Fruit fly (Drosophila melanogaster) whole organism, embryonic: ENCODE data around the gene hob.

Experiments
- Adf1 ChIP-seq: fragments of 200-800 bp; sonication (Bioruptor generic); IDR thresholded peaks from 2 replicates; pipeline ENCODE4 v1.3.6; 2022; ENCODE audit warnings: missing biosample characterization, missing genetic modification characterization
- BtbVII ChIP-seq: fragments of 200-800 bp; sonication (Bioruptor generic); optimal IDR thresholded peaks from 3 replicates; lab custom pipeline; 2017; ENCODE audit warnings: missing biosample characterization, mild to moderate bottlenecking, missing genetic modification characterization
- CG1024 ChIP-seq: fragments of 200-800 bp; sonication (Bioruptor generic); IDR thresholded peaks from 2 replicates; pipeline ENCODE4 v1.3.6; 2022; ENCODE audit warnings: missing biosample characterization, missing genetic modification characterization
- CG12104 ChIP-seq: fragments of 200-800 bp; sonication (Bioruptor generic); optimal IDR thresholded peaks from 3 replicates; lab custom pipeline; 2016; ENCODE audit warnings: missing biosample characterization, missing genetic modification characterization
- CG12744 ChIP-seq: fragments of 200-800 bp; sonication (Bioruptor generic); optimal IDR thresholded peaks from 2 replicates; lab custom pipeline; 2016; ENCODE audit warnings: missing biosample characterization, missing genetic modification characterization
- CG13296 ChIP-seq: fragments of 200-800 bp; sonication (Bioruptor generic); optimal IDR thresholded peaks from 3 replicates; lab custom pipeline; 2018; ENCODE audit warnings: missing biosample characterization, mild to moderate bottlenecking, missing genetic modification characterization
- CG14050 ChIP-seq: fragments of 200-800 bp; sonication (Bioruptor generic); IDR thresholded peaks from 3 replicates; pipeline ENCODE4 v1.3.6; 2022; ENCODE audit warnings: missing biosample characterization, missing genetic modification characterization
- CG14710 ChIP-seq: fragments of 200-800 bp; sonication (Bioruptor generic); optimal IDR thresholded peaks from 3 replicates; lab custom pipeline; 2019; ENCODE audit warnings: missing biosample characterization, mild to moderate bottlenecking, missing genetic modification characterization, moderate library complexity
- CG14860 ChIP-seq: fragments of 200-800 bp; sonication (Bioruptor generic); IDR thresholded peaks from 3 replicates; pipeline ENCODE4 v1.3.6; 2022; ENCODE audit warnings: missing biosample characterization, missing genetic modification characterization; ENCODE audit not compliant: partially characterized antibody
- CG14965 ChIP-seq: fragments of 200-800 bp; sonication (Bioruptor generic); optimal IDR thresholded peaks from 2 replicates; lab custom pipeline; 2016; ENCODE audit warnings: missing biosample characterization, missing genetic modification characterization, borderline replicate concordance
- CG15011 ChIP-seq: fragments of 200-800 bp; sonication (Bioruptor generic); optimal IDR thresholded peaks from 3 replicates; lab custom pipeline; 2018; ENCODE audit warnings: missing biosample characterization, mild to moderate bottlenecking, missing genetic modification characterization
- CG15073 ChIP-seq: fragments of 200-800 bp; sonication (Bioruptor generic); optimal IDR thresholded peaks from 2 replicates; lab custom pipeline; 2016; ENCODE audit warnings: missing biosample characterization, missing genetic modification characterization
- CG1603 ChIP-seq: fragments of 200-800 bp; sonication (Bioruptor generic); optimal IDR thresholded peaks from 2 replicates; lab custom pipeline; 2019; ENCODE audit warnings: missing biosample characterization, mild to moderate bottlenecking, missing genetic modification characterization, moderate library complexity
- CG17361 ChIP-seq: fragments of 200-800 bp; sonication (Bioruptor generic); IDR thresholded peaks from 3 replicates; pipeline ENCODE4 v1.3.6; 2022; ENCODE audit warnings: missing biosample characterization, missing genetic modification characterization
- CG1792 ChIP-seq: fragments of 200-800 bp; sonication (Bioruptor generic); optimal IDR thresholded peaks from 2 replicates; lab custom pipeline; 2016; ENCODE audit warnings: missing biosample characterization, missing genetic modification characterization
- CG18764 ChIP-seq: fragments of 200-800 bp; sonication (Bioruptor generic); optimal IDR thresholded peaks from 3 replicates; lab custom pipeline; 2016; ENCODE audit warnings: missing biosample characterization, missing genetic modification characterization
- CG2120 ChIP-seq: fragments of 200-800 bp; sonication (Bioruptor generic); optimal IDR thresholded peaks from 3 replicates; lab custom pipeline; 2016; ENCODE audit warnings: missing biosample characterization, missing genetic modification characterization
- CG30431 ChIP-seq: fragments of 200-800 bp; sonication (Bioruptor generic); optimal IDR thresholded peaks from 2 replicates; lab custom pipeline; 2017; ENCODE audit warnings: missing biosample characterization, missing genetic modification characterization
- CG3847 ChIP-seq: fragments of 200-800 bp; sonication (Bioruptor generic); IDR thresholded peaks from 2 replicates; pipeline ENCODE4 v1.3.6; 2022; ENCODE audit warnings: missing biosample characterization, missing genetic modification characterization
- CG5245 ChIP-seq: fragments of 200-800 bp; sonication (Bioruptor generic); optimal IDR thresholded peaks from 3 replicates; lab custom pipeline; 2016; ENCODE audit warnings: missing biosample characterization, missing genetic modification characterization
- CG5953 ChIP-seq: fragments of 200-800 bp; sonication (Bioruptor generic); IDR thresholded peaks from 2 replicates; pipeline ENCODE4 v1.3.6; 2022; ENCODE audit warnings: missing biosample characterization, missing genetic modification characterization
- CG6175 ChIP-seq: fragments of 200-800 bp; sonication (Bioruptor generic); IDR thresholded peaks from 3 replicates; pipeline ENCODE4 v1.3.6; 2022; ENCODE audit warnings: missing biosample characterization, missing genetic modification characterization
- CG6813 ChIP-seq: fragments of 200-800 bp; sonication (Bioruptor generic); optimal IDR thresholded peaks from 2 replicates; lab custom pipeline; 2017; ENCODE audit warnings: missing biosample characterization, missing genetic modification characterization, mild to moderate bottlenecking, moderate library complexity, missing genetic modification reagents
- CG6854 ChIP-seq: fragments of 200-800 bp; sonication (Bioruptor generic); optimal IDR thresholded peaks from 3 replicates; lab custom pipeline; 2017; ENCODE audit warnings: missing biosample characterization, mild to moderate bottlenecking, missing genetic modification characterization
- CG8388 ChIP-seq: fragments of 200-800 bp; sonication (Bioruptor generic); optimal IDR thresholded peaks from 2 replicates; lab custom pipeline; 2019; ENCODE audit warnings: missing biosample characterization, mild to moderate bottlenecking, missing genetic modification characterization, moderate library complexity
- CG8944 ChIP-seq: fragments of 200-800 bp; sonication (Bioruptor generic); optimal IDR thresholded peaks from 3 replicates; lab custom pipeline; 2016; ENCODE audit warnings: missing biosample characterization, missing genetic modification characterization
- Chrac-16 ChIP-seq: fragments of 200-800 bp; sonication (Bioruptor generic); optimal IDR thresholded peaks from 3 replicates; lab custom pipeline; 2016; ENCODE audit warnings: missing biosample characterization, missing genetic modification characterization
- D ChIP-seq, 2 experiments: fragments of 200-800 bp in 1 of 2; fragments of >200 bp in 1 of 2; sonication (Bioruptor generic) in 1 of 2; optimal IDR thresholded peaks; 2 replicates in 1 of 2; 3 replicates in 1 of 2; lab custom pipeline; 2017; ENCODE audit warnings: mild to moderate bottlenecking in 1 of 2, missing biosample characterization in 1 of 2, missing genetic modification characterization in 1 of 2, missing genetic modification reagents in 1 of 2
- Dll ChIP-seq: fragments of 200-800 bp; sonication (Bioruptor generic); IDR thresholded peaks from 4 replicates; pipeline ENCODE4 v1.3.6; 2022; ENCODE audit warnings: missing biosample characterization, missing genetic modification characterization; ENCODE audit not compliant: partially characterized antibody
- ERR ChIP-seq: fragments of 200-800 bp; sonication (Bioruptor generic); optimal IDR thresholded peaks from 2 replicates; lab custom pipeline; 2016; ENCODE audit warnings: missing biosample characterization, missing genetic modification characterization
- Lhr ChIP-seq: fragments of 200-800 bp; sonication (Bioruptor generic); optimal IDR thresholded peaks from 3 replicates; lab custom pipeline; 2017; ENCODE audit warnings: mild to moderate bottlenecking, missing biosample characterization, missing genetic modification reagents, missing genetic modification characterization
- Neu2 ChIP-seq: fragments of 200-800 bp; sonication (Bioruptor generic); optimal IDR thresholded peaks from 3 replicates; lab custom pipeline; 2016; ENCODE audit warnings: missing biosample characterization, missing genetic modification characterization, borderline replicate concordance
- Pdp1 ChIP-seq, 2 experiments: fragments of 200-800 bp; sonication (Bioruptor generic); optimal IDR thresholded peaks; 3 replicates each; lab custom pipeline; 2016; ENCODE audit warnings: missing biosample characterization in 2 of 2, missing genetic modification characterization in 2 of 2, mild to moderate bottlenecking in 1 of 2, moderate library complexity in 1 of 2
- Xrp1 ChIP-seq: fragments of 200-800 bp; sonication (Bioruptor generic); IDR thresholded peaks from 2 replicates; pipeline ENCODE4 v1.3.6; 2022; ENCODE audit warnings: missing biosample characterization, missing genetic modification characterization
- ac ChIP-seq: fragments of 200-800 bp; sonication (Bioruptor generic); optimal IDR thresholded peaks from 3 replicates; lab custom pipeline; 2017; ENCODE audit warnings: missing biosample characterization, mild to moderate bottlenecking, missing genetic modification characterization
- amos ChIP-seq: fragments of 200-800 bp; sonication (Bioruptor generic); IDR thresholded peaks from 2 replicates; pipeline ENCODE4 v1.3.6; 2022; ENCODE audit warnings: missing biosample characterization, missing genetic modification characterization; ENCODE audit not compliant: partially characterized antibody
- az2 ChIP-seq: fragments of 200-800 bp; sonication (Bioruptor generic); optimal IDR thresholded peaks from 3 replicates; lab custom pipeline; 2016; ENCODE audit warnings: missing biosample characterization, missing genetic modification characterization
- ci ChIP-seq: fragments of 200-800 bp; sonication (Bioruptor generic); IDR thresholded peaks from 3 replicates; pipeline ENCODE4 v1.3.6; 2022; ENCODE audit warnings: missing biosample characterization, missing genetic modification characterization
- dimm ChIP-seq: fragments of 200-800 bp; sonication (Bioruptor generic); IDR thresholded peaks from 2 replicates; pipeline ENCODE4 v1.3.6; 2022; ENCODE audit warnings: missing biosample characterization, missing genetic modification characterization
- fd3F ChIP-seq: fragments of 200-800 bp; sonication (Bioruptor generic); optimal IDR thresholded peaks from 2 replicates; lab custom pipeline; 2018; ENCODE audit warnings: missing biosample characterization, mild to moderate bottlenecking, missing genetic modification characterization, moderate library complexity
- fru ChIP-seq: fragments of >200 bp; optimal IDR thresholded peaks from 2 replicates; lab custom pipeline; 2017
- ftz-f1 ChIP-seq: fragments of 200-800 bp; sonication (Bioruptor generic); optimal IDR thresholded peaks from 2 replicates; lab custom pipeline; 2016; ENCODE audit warnings: missing biosample characterization, missing genetic modification characterization
- ham ChIP-seq: fragments of 200-800 bp; sonication (Bioruptor generic); IDR thresholded peaks from 2 replicates; pipeline ENCODE4 v1.3.6; 2022; ENCODE audit warnings: missing biosample characterization, missing genetic modification characterization
- inv ChIP-seq: fragments of 200-800 bp; sonication (Bioruptor generic); IDR thresholded peaks from 2 replicates; pipeline ENCODE4 v1.3.6; 2022; ENCODE audit warnings: missing biosample characterization, missing genetic modification characterization; ENCODE audit not compliant: partially characterized antibody
- pho ChIP-seq: fragments of 200-800 bp; sonication (Bioruptor generic); optimal IDR thresholded peaks from 2 replicates; lab custom pipeline; 2016; ENCODE audit warnings: missing biosample characterization, missing genetic modification characterization
- pnt ChIP-seq: fragments of 200-800 bp; sonication (Bioruptor generic); optimal IDR thresholded peaks from 3 replicates; lab custom pipeline; 2016; ENCODE audit warnings: missing biosample characterization, missing genetic modification characterization
- sug ChIP-seq: fragments of 200-800 bp; optimal IDR thresholded peaks from 2 replicates; lab custom pipeline; 2019; ENCODE audit warnings: missing biosample characterization, mild to moderate bottlenecking, missing genetic modification characterization, moderate library complexity
- ttk ChIP-seq: fragments of 200-800 bp; sonication (Bioruptor generic); IDR thresholded peaks from 2 replicates; pipeline ENCODE4 v2.1.2; 2022; ENCODE audit warnings: missing biosample characterization, missing genetic modification characterization
- tx ChIP-seq: fragments of 200-800 bp; sonication (Bioruptor generic); optimal IDR thresholded peaks from 2 replicates; lab custom pipeline; 2016; ENCODE audit warnings: missing biosample characterization, missing genetic modification characterization
- zfh1 ChIP-seq: fragments of 200-800 bp; sonication (Bioruptor generic); IDR thresholded peaks from 3 replicates; pipeline ENCODE4 v1.3.6; 2022; ENCODE audit warnings: missing biosample characterization, missing genetic modification characterization

Gene hob

dm6 chr3L:3164951-3165350 lies 53.8 kb downstream of the hob start, which contains the start of gene CG32280 (continued):
- no peak for TF ChIP-seq dimm (GFP tag; lab: Robert Waterston, UW)
- TF ChIP-seq CG18764: no peak
- peak; percentile 68; the same call in 1 of the 3 replicates for TF ChIP-seq ci (GFP tag; lab: Robert Waterston, UW)
- TF ChIP-seq CG12744 (GFP tag; lab: Kevin White, UChicago): no peak
- TF ChIP-seq az2 (GFP tag; lab: Kevin White, UChicago): peak; percentile 1
- TF ChIP-seq ttk (GFP tag; lab: Robert Waterston, UW): 0 out of 2 replicates have a peak, but pooled peaks have one; percentile 7
- TF ChIP-seq ERR (GFP tag; lab: Kevin White, UChicago): peak; percentile 5
- TF ChIP-seq ham (GFP tag; lab: Robert Waterston, UW): no peak
- peak in 1 of 2 experiments; percentile 49 for TF ChIP-seq Pdp1 (GFP tag; optimal IDR thresholded peaks at IDR 0.05; lab: Kevin White, UChicago)
- 0 out of 3 replicates have a peak, but pooled peaks have one; percentile 51 for TF ChIP-seq zfh1
- TF ChIP-seq fru (lab: Kevin White, UChicago): no peak
- peak; percentile 29 for TF ChIP-seq CG6813 (GFP tag; lab: Kevin White, UChicago)
- peak; percentile 31 for TF ChIP-seq CG14710 (tag; lab: Kevin White, UChicago)
- TF ChIP-seq ftz-f1 (GFP tag; lab: Kevin White, UChicago): no peak
- TF ChIP-seq D (optimal IDR thresholded peaks at IDR 0.05; lab: Kevin White, UChicago): no peak
- TF ChIP-seq D (GFP tag; optimal IDR thresholded peaks at IDR 0.05; lab: Kevin White, UChicago): no peak
- peak; percentile 77 for TF ChIP-seq inv (GFP tag; lab: Robert Waterston, UW)
- TF ChIP-seq fd3F (GFP tag; lab: Kevin White, UChicago): no peak
- no peak for TF ChIP-seq CG6175
- TF ChIP-seq CG14860: peak; percentile 82
- TF ChIP-seq CG5245 (GFP tag; lab: Kevin White, UChicago): no peak
- TF ChIP-seq CG3847 (GFP tag; lab: Robert Waterston, UW): peak; percentile 41; the same call in 1 of the 2 replicates
- TF ChIP-seq CG8388 (GFP tag; lab: Kevin White, UChicago): no peak
- TF ChIP-seq CG15011 (GFP tag; lab: Kevin White, UChicago): no peak
- peak; percentile 51 for TF ChIP-seq CG2120 (GFP tag; lab: Kevin White, UChicago)
- TF ChIP-seq Chrac-16 (GFP tag; lab: Kevin White, UChicago): no peak
- TF ChIP-seq tx (GFP tag; lab: Kevin White, UChicago): no peak
- peak; percentile 82 for TF ChIP-seq Dll (GFP tag; lab: Robert Waterston, UW)
- TF ChIP-seq CG30431 (GFP tag; lab: Kevin White, UChicago): no peak
- no peak for TF ChIP-seq pnt
- TF ChIP-seq ac (GFP tag; lab: Kevin White, UChicago): no peak
- TF ChIP-seq Lhr (GFP tag; lab: Kevin White, UChicago): no peak
- peak; percentile 68 for TF ChIP-seq CG1603 (tag; lab: Kevin White, UChicago)
- TF ChIP-seq CG14050 (GFP tag; lab: Robert Waterston, UW): no peak
- no peak for TF ChIP-seq CG12104 (GFP tag; lab: Kevin White, UChicago)
- TF ChIP-seq Adf1 (GFP tag; lab: Robert Waterston, UW): 0 out of 2 replicates have a peak, but pooled peaks have one; percentile 12
- TF ChIP-seq BtbVII: no peak
- no peak for TF ChIP-seq CG8944 (GFP tag; lab: Kevin White, UChicago)
- peak; percentile 91 for TF ChIP-seq amos (GFP tag; lab: Robert Waterston, UW)
- peak; percentile 22 for TF ChIP-seq sug (tag; lab: Kevin White, UChicago)
- TF ChIP-seq Neu2: no peak
- TF ChIP-seq CG13296: peak; percentile 55
- TF ChIP-seq Xrp1 (GFP tag; lab: Robert Waterston, UW): 0 out of 2 replicates have a peak, but pooled peaks have one; percentile 5
- no peak for TF ChIP-seq CG6854 (GFP tag; lab: Kevin White, UChicago)
- TF ChIP-seq CG15073 (GFP tag; lab: Kevin White, UChicago): no peak
- TF ChIP-seq CG1792: no peak
- no peak for TF ChIP-seq CG14965 (GFP tag; lab: Kevin White, UChicago)
- TF ChIP-seq CG5953: no peak
- no peak for TF ChIP-seq CG1024 (GFP tag; lab: Robert Waterston, UW)
- TF ChIP-seq pho (GFP tag; lab: Kevin White, UChicago): no peak
- 0 out of 3 replicates have a peak, but pooled peaks have one; percentile 12 for TF ChIP-seq CG17361 (GFP tag; lab: Robert Waterston, UW)
